Fruit fly (Drosophila melanogaster) whole organism, embryonic: Measurements from ENCODE around the gene CG42727.

ENCODE experiments used
- Blimp-1 ChIP-seq: fragments of 200-800 bp; sonication (Bioruptor generic); optimal IDR thresholded peaks from 3 replicates; lab custom pipeline; 2018; ENCODE audit warnings: missing biosample characterization, missing genetic modification characterization, mild to moderate bottlenecking, moderate library complexity, missing genetic modification reagents
- D19B ChIP-seq: fragments of 200-800 bp; sonication (Bioruptor generic); optimal IDR thresholded peaks from 2 replicates; lab custom pipeline; 2017; ENCODE audit warnings: missing biosample characterization, mild to moderate bottlenecking, missing genetic modification characterization
- h ChIP-seq: fragments of >200 bp; optimal IDR thresholded peaks from 2 replicates; lab custom pipeline; 2017

- TF ChIP-seq Blimp-1 (GFP tag; lab: Kevin White, UChicago) (peak; percentile 63), D19B (no peak), h (lab: Kevin White, UChicago) (no peak)
Observed at dm6 chr3R:15342432-15342925, 5.4 kb upstream of the CG42727 start.
